Worm (Caenorhabditis elegans) whole organism, mixed stage, embryonic: ENCODE results near the gene col-174.
A peak's percentile ranks its signal among the peaks of the same experiment; 100 is the strongest.

Experiments used
- M03D4.4 ChIP-seq: sonication (generic microtip); optimal IDR thresholded peaks from 2 replicates; lab custom pipeline; 2017; ENCODE audit warnings: mild to moderate bottlenecking, missing genetic modification characterization, missing compliant biosample characterization
- bed-3 ChIP-seq: fragments of 200-800 bp; sonication (Bioruptor generic); optimal IDR thresholded peaks from 3 replicates; lab custom pipeline; 2018; ENCODE audit warnings: mild to moderate bottlenecking, missing genetic modification characterization, moderate library complexity, missing compliant biosample characterization
- blmp-1 ChIP-seq: fragments of 150-350 bp; optimal IDR thresholded peaks from 2 replicates; lab custom pipeline; 2014; ENCODE audit warnings: missing biosample characterization, missing genetic modification characterization
- ceh-43 ChIP-seq: fragments of 200-800 bp; sonication (Bioruptor generic); optimal IDR thresholded peaks from 2 replicates; lab custom pipeline; 2018; ENCODE audit warnings: mild to moderate bottlenecking, missing genetic modification characterization, moderate library complexity, missing compliant biosample characterization
- ceh-83 ChIP-seq: fragments of 200-800 bp; sonication (Bioruptor generic); optimal IDR thresholded peaks from 2 replicates; lab custom pipeline; 2018; ENCODE audit warnings: mild to moderate bottlenecking, missing genetic modification characterization, missing compliant biosample characterization
- ces-1 ChIP-seq: fragments of 150-350 bp; optimal IDR thresholded peaks from 2 replicates; lab custom pipeline; 2014; ENCODE audit warnings: missing biosample characterization, missing genetic modification reagents, missing genetic modification characterization
- cnd-1 ChIP-seq: fragments of 200-800 bp; sonication (Bioruptor generic); optimal IDR thresholded peaks from 2 replicates; lab custom pipeline; 2018; ENCODE audit warnings: mild to moderate bottlenecking, missing genetic modification characterization, missing compliant biosample characterization
- drap-1 ChIP-seq: fragments of 200-800 bp; sonication (Bioruptor generic); optimal IDR thresholded peaks from 3 replicates; lab custom pipeline; 2018; ENCODE audit warnings: mild to moderate bottlenecking, missing genetic modification characterization, missing compliant biosample characterization
- elt-1 ChIP-seq: sonication (generic microtip); optimal IDR thresholded peaks from 2 replicates; lab custom pipeline; 2017; ENCODE audit warnings: missing genetic modification characterization, mild to moderate bottlenecking, missing compliant biosample characterization, antibody characterized with exemption, moderate library complexity, borderline replicate concordance; ENCODE audit not compliant: insufficient read depth
- elt-3 ChIP-seq: fragments of 150-350 bp; optimal IDR thresholded peaks from 2 replicates; lab custom pipeline; 2014; ENCODE audit warnings: missing biosample characterization, missing genetic modification characterization
- flh-1 ChIP-seq: fragments of 200-800 bp; sonication (Bioruptor generic); optimal IDR thresholded peaks from 2 replicates; lab custom pipeline; 2018; ENCODE audit warnings: mild to moderate bottlenecking, missing genetic modification characterization, moderate library complexity, missing compliant biosample characterization
- ham-2 ChIP-seq: fragments of 200-800 bp; sonication (Bioruptor generic); optimal IDR thresholded peaks from 2 replicates; lab custom pipeline; 2018; ENCODE audit warnings: mild to moderate bottlenecking, missing genetic modification characterization, missing compliant biosample characterization
- hlh-1 ChIP-seq: fragments of 150-350 bp; optimal IDR thresholded peaks from 2 replicates; lab custom pipeline; 2014; ENCODE audit warnings: missing biosample characterization, missing genetic modification reagents, missing genetic modification characterization
- lin-13 ChIP-seq: fragments of 150-350 bp; optimal IDR thresholded peaks from 2 replicates; lab custom pipeline; 2014; ENCODE audit warnings: missing biosample characterization, missing genetic modification characterization
- lin-32 ChIP-seq: fragments of 200-800 bp; sonication (Bioruptor generic); optimal IDR thresholded peaks from 2 replicates; lab custom pipeline; 2018; ENCODE audit warnings: mild to moderate bottlenecking, missing genetic modification characterization, missing compliant biosample characterization
- lsy-2 ChIP-seq: fragments of 150-350 bp; optimal IDR thresholded peaks from 2 replicates; lab custom pipeline; 2014; ENCODE audit warnings: missing biosample characterization, missing genetic modification characterization
- mab-5 ChIP-seq: fragments of 150-350 bp; optimal IDR thresholded peaks from 2 replicates; lab custom pipeline; 2014; ENCODE audit warnings: missing biosample characterization, missing genetic modification characterization
- mep-1 ChIP-seq: fragments of 150-350 bp; optimal IDR thresholded peaks from 2 replicates; lab custom pipeline; 2017; ENCODE audit warnings: missing biosample characterization, missing genetic modification reagents, missing genetic modification characterization, inconsistent platforms
- mls-2 ChIP-seq: sonication (generic microtip); optimal IDR thresholded peaks from 2 replicates; lab custom pipeline; 2016; ENCODE audit warnings: mild to moderate bottlenecking, missing genetic modification characterization, moderate library complexity, missing compliant biosample characterization
- nhr-12 ChIP-seq: fragments of 150-350 bp; optimal IDR thresholded peaks from 2 replicates; lab custom pipeline; 2014; ENCODE audit warnings: missing biosample characterization, missing genetic modification characterization
- nhr-2 ChIP-seq: fragments of 150-350 bp; optimal IDR thresholded peaks from 2 replicates; lab custom pipeline; 2014; ENCODE audit warnings: missing biosample characterization, missing genetic modification characterization
- nhr-237 ChIP-seq: fragments of 150-350 bp; optimal IDR thresholded peaks from 2 replicates; lab custom pipeline; 2014; ENCODE audit warnings: missing biosample characterization, missing genetic modification characterization
- nhr-28 ChIP-seq: fragments of 150-350 bp; optimal IDR thresholded peaks from 2 replicates; lab custom pipeline; 2014; ENCODE audit warnings: missing biosample characterization, missing genetic modification characterization
- nhr-76 ChIP-seq: sonication (generic microtip); optimal IDR thresholded peaks from 2 replicates; lab custom pipeline; 2017; ENCODE audit warnings: missing biosample characterization, missing genetic modification characterization
- pha-4 ChIP-seq: fragments of 150-350 bp; optimal IDR thresholded peaks from 2 replicates; lab custom pipeline; 2018; ENCODE audit warnings: missing biosample characterization, missing genetic modification reagents, missing genetic modification characterization
- sem-2 ChIP-seq: fragments of 200-800 bp; sonication (Bioruptor generic); optimal IDR thresholded peaks from 2 replicates; lab custom pipeline; 2018; ENCODE audit warnings: mild to moderate bottlenecking, missing genetic modification characterization, missing compliant biosample characterization
- sptf-1 ChIP-seq: sonication (generic microtip); optimal IDR thresholded peaks from 2 replicates; lab custom pipeline; 2017; ENCODE audit warnings: mild to moderate bottlenecking, missing genetic modification characterization, moderate library complexity, missing compliant biosample characterization
- tbx-8 ChIP-seq: fragments of 200-800 bp; sonication (Bioruptor generic); optimal IDR thresholded peaks from 2 replicates; lab custom pipeline; 2018; ENCODE audit warnings: mild to moderate bottlenecking, missing genetic modification characterization, moderate library complexity, missing compliant biosample characterization
- unc-39 ChIP-seq: fragments of 150-350 bp; optimal IDR thresholded peaks from 2 replicates; lab custom pipeline; 2014; ENCODE audit warnings: missing biosample characterization, missing genetic modification characterization
- unc-62 ChIP-seq: fragments of 150-350 bp; optimal IDR thresholded peaks from 2 replicates; lab custom pipeline; 2014; ENCODE audit warnings: missing biosample characterization, missing genetic modification reagents, missing genetic modification characterization
- zip-8 ChIP-seq: fragments of 150-350 bp; optimal IDR thresholded peaks from 2 replicates; lab custom pipeline; 2014; ENCODE audit warnings: missing biosample characterization, missing genetic modification characterization
- ztf-11 ChIP-seq: fragments of 150-350 bp; optimal IDR thresholded peaks from 2 replicates; lab custom pipeline; 2014; ENCODE audit warnings: missing biosample characterization, missing genetic modification characterization

col-174 gene

ce11 chrX:7525271-7525670 lies 21.3 kb upstream of the col-174 start, which contains the start of gene F46C8.3:
TSS of gene F46C8.3 (plus strand) at chrX:7525571.
- TF ChIP-seq zip-8 (tag; lab: Kevin White, UChicago) (no peak), nhr-12 (tag; lab: Kevin White, UChicago) (no peak), nhr-28 (tag; lab: Kevin White, UChicago) (no peak), unc-39 (no peak)

ce11 chrX:7532632-7533031 lies 14.0 kb upstream of the col-174 start, which contains the start of gene ceh-14:
TSS of gene ceh-14 (minus strand) at chrX:7532732.
- TF ChIP-seq mep-1 (tag; lab: Kevin White, UChicago) (no peak), flh-1 (GFP tag; lab: Kevin White, UChicago) (no peak), lin-13 (tag; lab: Kevin White, UChicago) (no peak), ces-1 (GFP tag; lab: Kevin White, UChicago) (no peak), nhr-12 (tag; lab: Kevin White, UChicago) (no peak), elt-1 (no peak), ceh-43 (no peak), pha-4 (no peak), ceh-83 (no peak), ham-2 (GFP tag; lab: Kevin White, UChicago) (no peak), unc-62 (GFP tag; lab: Kevin White, UChicago) (no peak), cnd-1 (tag; lab: Kevin White, UChicago) (no peak), tbx-8 (no peak), mls-2 (no peak), lsy-2 (tag; lab: Kevin White, UChicago) (no peak)

ce11 chrX:7534454-7534853 lies 12.2 kb upstream of the col-174 start:
- no peak for TF ChIP-seq sptf-1
- TF ChIP-seq M03D4.4 (tag; lab: Kevin White, UChicago): no peak
- TF ChIP-seq mep-1 (tag; lab: Kevin White, UChicago): no peak
- TF ChIP-seq ceh-43: no peak
- no peak for TF ChIP-seq zip-8 (tag; lab: Kevin White, UChicago)
- peak; percentile 15 for TF ChIP-seq lin-32
- TF ChIP-seq cnd-1 (tag; lab: Kevin White, UChicago): no peak
- no peak for TF ChIP-seq blmp-1 (tag; lab: Kevin White, UChicago)
- no peak for TF ChIP-seq nhr-237 (tag; lab: Kevin White, UChicago)
- peak; percentile 26 for TF ChIP-seq mls-2
- TF ChIP-seq sem-2 (GFP tag; lab: Kevin White, UChicago): no peak
- no peak for TF ChIP-seq nhr-2
- TF ChIP-seq ham-2 (GFP tag; lab: Kevin White, UChicago): no peak
- no peak for TF ChIP-seq nhr-28 (tag; lab: Kevin White, UChicago)
- no peak for TF ChIP-seq nhr-12 (tag; lab: Kevin White, UChicago)

ce11 chrX:7536869-7537268 lies 9.7 kb upstream of the col-174 start:
- TF ChIP-seq drap-1 (GFP tag; lab: Kevin White, UChicago) (no peak), sem-2 (GFP tag; lab: Kevin White, UChicago) (no peak), nhr-12 (tag; lab: Kevin White, UChicago) (no peak), zip-8 (tag; lab: Kevin White, UChicago) (no peak), elt-1 (no peak), nhr-237 (tag; lab: Kevin White, UChicago) (no peak), mab-5 (tag; lab: Kevin White, UChicago) (no peak), unc-62 (GFP tag; lab: Kevin White, UChicago) (no peak), cnd-1 (tag; lab: Kevin White, UChicago) (no peak), elt-3 (no peak)

- TF ChIP-seq lin-13 (tag; lab: Kevin White, UChicago): no peak
- no peak for TF ChIP-seq M03D4.4 (tag; lab: Kevin White, UChicago)
- TF ChIP-seq ham-2 (GFP tag; lab: Kevin White, UChicago): peak; percentile 18
- no peak for TF ChIP-seq ces-1 (GFP tag; lab: Kevin White, UChicago)
- TF ChIP-seq sem-2 (GFP tag; lab: Kevin White, UChicago): no peak
- TF ChIP-seq zip-8 (tag; lab: Kevin White, UChicago): no peak
- peak; percentile 86 for TF ChIP-seq elt-1
Measured at ce11 chrX:7537742-7538268, 8.8 kb upstream of the col-174 start, which contains the start of gene dpy-7. TSS of gene dpy-7 (minus strand) at chrX:7537792.

ce11 chrX:7540033-7540432 lies 6.6 kb upstream of the col-174 start, which contains the start of gene glb-16:
TSS of gene glb-16 (minus strand) at chrX:7540133.
- TF ChIP-seq cnd-1 (tag; lab: Kevin White, UChicago) (no peak), ztf-11 (tag; lab: Kevin White, UChicago) (no peak), drap-1 (GFP tag; lab: Kevin White, UChicago) (no peak), elt-3 (no peak), lin-13 (tag; lab: Kevin White, UChicago) (no peak), elt-1 (no peak), hlh-1 (tag; lab: Kevin White, UChicago) (no peak), ces-1 (GFP tag; lab: Kevin White, UChicago) (no peak), zip-8 (tag; lab: Kevin White, UChicago) (no peak), nhr-76 (tag; lab: Kevin White, UChicago) (no peak), sem-2 (GFP tag; lab: Kevin White, UChicago) (no peak), unc-39 (no peak), nhr-237 (tag; lab: Kevin White, UChicago) (no peak), lsy-2 (tag; lab: Kevin White, UChicago) (no peak), ceh-43 (no peak), M03D4.4 (tag; lab: Kevin White, UChicago) (no peak), bed-3 (GFP tag; lab: Kevin White, UChicago) (no peak)
- TF ChIP-seq, all 35 proteins: peak for 0
